Worm (Caenorhabditis elegans): Measurements from ENCODE around the gene srw-144.

ce11 chrV:2976287-2976686, 15.5 kb upstream of the srw-144 start, which contains the start of gene srw-124:
- TF ChIP-seq him-1 (tag; optimal IDR thresholded peaks at IDR 0.05): no peak
- no peak for TF ChIP-seq W03F9.2 (tag; optimal IDR thresholded peaks at IDR 0.05)
